Fruit fly (Drosophila melanogaster): ENCODE measurements around the gene cdm.

The cdm gene

dm6 chr3R:18168398-18168797, 14.9 kb downstream of the cdm start (continued):
- TF ChIP-seq CG4282 (GFP tag; optimal IDR thresholded peaks at IDR 0.05) (no peak), fd96Cb (tag; optimal IDR thresholded peaks at IDR 0.05) (no peak), dati (GFP tag; IDR thresholded peaks at IDR 0.05) (no peak), lbe (GFP tag; optimal IDR thresholded peaks at IDR 0.05) (no peak), slp2 (GFP tag; optimal IDR thresholded peaks at IDR 0.05) (no peak), ham (GFP tag; IDR thresholded peaks at IDR 0.05) (no peak), NfI (GFP tag; optimal IDR thresholded peaks at IDR 0.05) (peak; percentile 45), CG4820 (GFP tag; optimal IDR thresholded peaks at IDR 0.05) (no peak), pfk (GFP tag; optimal IDR thresholded peaks at IDR 0.05) (peak; percentile 4), CG4360 (GFP tag; IDR thresholded peaks at IDR 0.05) (no peak), cato (GFP tag; optimal IDR thresholded peaks at IDR 0.05; ENCODE audit: borderline replicate concordance) (no peak), CG33213 (GFP tag; optimal IDR thresholded peaks at IDR 0.05) (no peak), CG6175 (GFP tag; IDR thresholded peaks at IDR 0.05) (0 out of 3 replicates have a peak, but pooled peaks have one; percentile 25), pum (GFP tag; optimal IDR thresholded peaks at IDR 0.05) (no peak), CG4404 (GFP tag; IDR thresholded peaks at IDR 0.05) (no peak), kah (GFP tag; optimal IDR thresholded peaks at IDR 0.05) (peak; percentile 75), gem (tag; optimal IDR thresholded peaks at IDR 0.05) (peak; percentile 42), CG6813 (GFP tag; optimal IDR thresholded peaks at IDR 0.05) (no peak), CG16815 (GFP tag; optimal IDR thresholded peaks at IDR 0.05) (no peak), zfh1 (GFP tag; IDR thresholded peaks at IDR 0.05) (no peak), CG7372 (GFP tag; IDR thresholded peaks at IDR 0.05) (no peak), unpg (GFP tag; optimal IDR thresholded peaks at IDR 0.05) (peak; percentile 29), dimm (GFP tag; IDR thresholded peaks at IDR 0.05) (no peak), CG32772 (GFP tag; IDR thresholded peaks at IDR 0.05) (0 out of 2 replicates have a peak, but pooled peaks have one; percentile 8), kay (GFP tag; optimal IDR thresholded peaks at IDR 0.05) (no peak), CG12219 (GFP tag; optimal IDR thresholded peaks at IDR 0.05) (no peak), bbx (GFP tag; IDR thresholded peaks at IDR 0.05; ENCODE audit: partially characterized antibody) (no peak), Fer3 (tag; optimal IDR thresholded peaks at IDR 0.05) (peak; percentile 35), lilli (GFP tag; optimal IDR thresholded peaks at IDR 0.05) (peak; percentile 11), CG12236 (GFP tag; optimal IDR thresholded peaks at IDR 0.05) (no peak), Sry-δ (GFP tag; optimal IDR thresholded peaks at IDR 0.05) (peak; percentile 22), CG10543 (GFP tag; optimal IDR thresholded peaks at IDR 0.05) (peak; percentile 73), CG15601 (tag; optimal IDR thresholded peaks at IDR 0.05) (no peak), Vsx1 (GFP tag; optimal IDR thresholded peaks at IDR 0.05) (no peak), Dad (GFP tag; optimal IDR thresholded peaks at IDR 0.05) (no peak), ara (GFP tag; IDR thresholded peaks at IDR 0.05) (no peak), lab (GFP tag; optimal IDR thresholded peaks at IDR 0.05) (peak; percentile 38), CG43689 (GFP tag; IDR thresholded peaks at IDR 0.05) (no peak), Xbp1 (GFP tag; optimal IDR thresholded peaks at IDR 0.05) (no peak), CG31388 (GFP tag; optimal IDR thresholded peaks at IDR 0.05) (no peak), ranshi (GFP tag; IDR thresholded peaks at IDR 0.05) (no peak), CG34422 (GFP tag; IDR thresholded peaks at IDR 0.05) (0 out of 3 replicates have a peak, but pooled peaks have one; percentile 17), Ets65A (GFP tag) (peak; percentile 34), CG7786 (GFP tag; optimal IDR thresholded peaks at IDR 0.05) (peak; percentile 43), Rfx (GFP tag; IDR thresholded peaks at IDR 0.05) (peak; percentile 74), CG13296 (GFP tag; optimal IDR thresholded peaks at IDR 0.05) (peak; percentile 31), btn (GFP tag; optimal IDR thresholded peaks at IDR 0.05) (no peak), Aef1 (GFP tag; IDR thresholded peaks at IDR 0.05) (no peak), CG15479 (GFP tag; optimal IDR thresholded peaks at IDR 0.05) (no peak), CG1529 (GFP tag; optimal IDR thresholded peaks at IDR 0.05) (no peak), CG10979 (tag; optimal IDR thresholded peaks at IDR 0.05) (no peak), CG9797 (GFP tag; optimal IDR thresholded peaks at IDR 0.05) (no peak)
